Fruit fly (Drosophila melanogaster) S2 (cell line): ENCODE measurements around the gene Ugt35E1.

Experiments
- CG8478 ChIP-seq: fragments of >200 bp; optimal IDR thresholded peaks from 2 replicates; lab custom pipeline; 2018
- CTCF ChIP-seq, 2 experiments: fragments of >200 bp; optimal IDR thresholded peaks; 2 replicates each; lab custom pipeline; 2018

- TF ChIP-seq CG8478 (lab: Kevin White, UChicago) (no peak), CTCF (optimal IDR thresholded peaks at IDR 0.05; lab: Kevin White, UChicago) (no peak)
Observed at dm6 chr3R:11208766-11209331, 43.0 kb upstream of the Ugt35E1 start.
